Fruit fly (Drosophila melanogaster) whole organism, prepupa: ENCODE measurements around the gene CG12546.

Source experiments
- CG11294 ChIP-seq: fragments of 200-800 bp; sonication (Bioruptor generic); IDR thresholded peaks from 2 replicates; pipeline ENCODE4 v1.3.6; 2022; ENCODE audit warnings: missing biosample characterization, missing genetic modification characterization
- CG11762 ChIP-seq: fragments of 200-800 bp; sonication (Bioruptor generic); optimal IDR thresholded peaks from 3 replicates; lab custom pipeline; 2016; ENCODE audit warnings: missing biosample characterization, missing genetic modification characterization; ENCODE audit not compliant: insufficient read depth
- CG3032 ChIP-seq: fragments of 200-800 bp; optimal IDR thresholded peaks from 2 replicates; lab custom pipeline; 2019; ENCODE audit warnings: missing biosample characterization, mild to moderate bottlenecking, missing genetic modification characterization, moderate library complexity
- CG31627 ChIP-seq: fragments of 200-800 bp; sonication (Bioruptor generic); optimal IDR thresholded peaks from 3 replicates; lab custom pipeline; 2016; ENCODE audit warnings: missing biosample characterization, missing genetic modification characterization
- CG3919 ChIP-seq: fragments of 200-800 bp; sonication (Bioruptor generic); optimal IDR thresholded peaks from 3 replicates; lab custom pipeline; 2016; ENCODE audit warnings: missing biosample characterization, missing genetic modification characterization
- CG6792 ChIP-seq: fragments of 200-800 bp; sonication (Bioruptor generic); optimal IDR thresholded peaks from 3 replicates; lab custom pipeline; 2016; ENCODE audit warnings: missing biosample characterization, missing genetic modification characterization
- CG6808 ChIP-seq: fragments of 200-800 bp; sonication (Bioruptor generic); optimal IDR thresholded peaks from 3 replicates; lab custom pipeline; 2017; ENCODE audit warnings: missing biosample characterization, missing genetic modification characterization, mild to moderate bottlenecking, moderate library complexity, missing genetic modification reagents
- CG8119 ChIP-seq: fragments of 200-800 bp; sonication (Bioruptor generic); IDR thresholded peaks from 3 replicates; pipeline ENCODE4 v1.3.6; 2022; ENCODE audit warnings: missing biosample characterization, missing genetic modification characterization
- CG8319 ChIP-seq: fragments of 200-800 bp; sonication (Bioruptor generic); optimal IDR thresholded peaks from 3 replicates; lab custom pipeline; 2016; ENCODE audit warnings: missing biosample characterization, missing genetic modification characterization
- CG8632 ChIP-seq: fragments of 200-800 bp; sonication (Bioruptor generic); optimal IDR thresholded peaks from 3 replicates; lab custom pipeline; 2016; ENCODE audit warnings: missing biosample characterization, missing genetic modification characterization
- Eip75B ChIP-seq: fragments of 200-800 bp; sonication (Bioruptor generic); optimal IDR thresholded peaks from 3 replicates; lab custom pipeline; 2016; ENCODE audit warnings: missing biosample characterization, missing genetic modification characterization
- Ets21C ChIP-seq: fragments of 200-800 bp; sonication (Bioruptor generic); optimal IDR thresholded peaks from 3 replicates; lab custom pipeline; 2016; ENCODE audit warnings: missing biosample characterization, missing genetic modification characterization
- Ets96B ChIP-seq: fragments of 200-800 bp; optimal IDR thresholded peaks from 2 replicates; lab custom pipeline; 2019; ENCODE audit warnings: missing biosample characterization, mild to moderate bottlenecking, missing genetic modification characterization, moderate library complexity
- Gug ChIP-seq: fragments of 200-800 bp; sonication (Bioruptor generic); IDR thresholded peaks from 2 replicates; pipeline ENCODE4 v1.3.6; 2022; ENCODE audit warnings: missing biosample characterization, missing genetic modification characterization
- Smox ChIP-seq: fragments of 200-800 bp; sonication (Bioruptor generic); optimal IDR thresholded peaks from 3 replicates; lab custom pipeline; 2016; ENCODE audit warnings: missing biosample characterization, missing genetic modification characterization
- Sox102F ChIP-seq: fragments of 200-800 bp; sonication (Bioruptor generic); optimal IDR thresholded peaks from 2 replicates; lab custom pipeline; 2016; ENCODE audit warnings: missing biosample characterization, mild to moderate bottlenecking, missing genetic modification characterization
- Sox15 ChIP-seq: fragments of 200-800 bp; sonication (Bioruptor generic); optimal IDR thresholded peaks from 3 replicates; lab custom pipeline; 2016; ENCODE audit warnings: missing biosample characterization, missing genetic modification characterization
- achi ChIP-seq: fragments of 200-800 bp; sonication (Bioruptor generic); optimal IDR thresholded peaks from 3 replicates; lab custom pipeline; 2016; ENCODE audit warnings: missing biosample characterization, missing genetic modification characterization
- dsx ChIP-seq: fragments of 200-800 bp; optimal IDR thresholded peaks from 3 replicates; lab custom pipeline; 2019; ENCODE audit warnings: missing biosample characterization, mild to moderate bottlenecking, missing genetic modification characterization, moderate library complexity; ENCODE audit not compliant: poor library complexity, severe bottlenecking
- esn ChIP-seq: fragments of 200-800 bp; sonication (Bioruptor generic); optimal IDR thresholded peaks from 2 replicates; lab custom pipeline; 2016; ENCODE audit warnings: missing biosample characterization, mild to moderate bottlenecking, missing genetic modification characterization, moderate library complexity
- fd85E ChIP-seq: fragments of 200-800 bp; sonication (Bioruptor generic); optimal IDR thresholded peaks from 3 replicates; lab custom pipeline; 2016; ENCODE audit warnings: missing biosample characterization, missing genetic modification characterization
- fkh ChIP-seq: fragments of 200-800 bp; sonication (Bioruptor generic); optimal IDR thresholded peaks from 3 replicates; lab custom pipeline; 2017; ENCODE audit warnings: missing biosample characterization, mild to moderate bottlenecking, missing genetic modification characterization, moderate library complexity
- lz ChIP-seq: fragments of 200-800 bp; sonication (Bioruptor generic); optimal IDR thresholded peaks from 3 replicates; lab custom pipeline; 2016; ENCODE audit warnings: missing biosample characterization, missing genetic modification characterization
- salr ChIP-seq, 2 experiments: fragments of 200-800 bp; sonication (Bioruptor generic); optimal IDR thresholded peaks; 3 replicates each; lab custom pipeline; 2016 to 2018; ENCODE audit warnings: missing biosample characterization in 2 of 2, missing genetic modification characterization in 2 of 2, mild to moderate bottlenecking in 1 of 2
- spab ChIP-seq: fragments of 200-800 bp; sonication (Bioruptor generic); optimal IDR thresholded peaks from 2 replicates; lab custom pipeline; 2017; ENCODE audit warnings: missing biosample characterization, mild to moderate bottlenecking, missing genetic modification characterization, missing genetic modification reagents
- ss ChIP-seq, 2 experiments: fragments of 200-800 bp; sonication (Bioruptor generic); optimal IDR thresholded peaks; 2 replicates in 1 of 2; 3 replicates in 1 of 2; lab custom pipeline; 2017 to 2018; ENCODE audit warnings: mild to moderate bottlenecking in 2 of 2, missing biosample characterization in 2 of 2, missing genetic modification characterization in 2 of 2, moderate library complexity in 1 of 2
- topi ChIP-seq: fragments of 200-800 bp; sonication (Bioruptor generic); optimal IDR thresholded peaks from 3 replicates; lab custom pipeline; 2016; ENCODE audit warnings: missing biosample characterization, missing genetic modification characterization

Gene CG12546

DNA sequence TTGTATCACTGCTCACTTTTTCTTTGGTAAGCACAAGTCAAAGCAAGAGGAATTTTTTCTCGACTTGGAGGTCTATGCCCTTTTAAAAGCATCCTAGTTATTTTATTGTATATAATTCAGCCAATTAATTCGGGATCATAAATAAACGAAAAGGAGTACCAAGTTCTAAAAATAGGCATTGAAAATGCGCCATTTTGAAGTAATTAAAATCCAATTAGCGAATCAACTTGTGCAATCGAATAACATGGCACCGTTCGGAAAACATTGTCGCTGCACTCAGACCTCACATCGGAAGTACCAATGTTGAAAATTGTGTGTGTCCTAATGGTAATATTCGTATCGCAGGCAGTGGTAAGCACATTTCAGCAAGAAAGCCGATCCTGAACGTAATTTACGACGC is 46.7 kb downstream of the CG12546 start, which contains the start of gene CG33768:
Gene CG33768, plus strand, starts transcription at position 301 of the 400 bp plus-strand sequence.
- no peak for TF ChIP-seq Smox (GFP tag; lab: Kevin White, UChicago)
- TF ChIP-seq CG3919 = no peak
- TF ChIP-seq Gug = no peak
- TF ChIP-seq achi (GFP tag; lab: Kevin White, UChicago) = no peak
- no peak for TF ChIP-seq topi (GFP tag; lab: Kevin White, UChicago)
- no peak for TF ChIP-seq CG8319 (GFP tag; lab: Kevin White, UChicago)
- no peak for TF ChIP-seq CG6792 (GFP tag; lab: Kevin White, UChicago)
- no peak for TF ChIP-seq Ets96B (tag; lab: Kevin White, UChicago)
- no peak for TF ChIP-seq ss (GFP tag; optimal IDR thresholded peaks at IDR 0.05; lab: Kevin White, UChicago)
- no peak for TF ChIP-seq fd85E

DNA sequence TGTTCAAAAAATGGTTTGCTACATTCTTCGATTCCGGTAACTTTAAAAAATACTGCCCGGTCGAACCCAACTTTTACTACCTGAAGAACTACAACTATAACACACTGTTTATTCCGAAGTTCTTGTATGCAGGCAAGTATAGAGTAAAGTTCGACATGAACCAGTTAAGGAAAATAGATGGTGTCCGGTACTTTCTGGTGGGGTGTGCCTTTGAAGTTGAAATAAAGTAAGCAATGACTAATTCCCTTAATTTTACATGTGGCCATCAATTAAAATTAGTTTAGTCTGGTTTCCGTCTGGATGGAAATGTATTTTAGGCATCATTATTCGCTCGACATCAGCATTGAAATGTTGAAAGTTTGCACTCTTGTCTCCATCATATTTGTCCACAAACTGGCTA is 47.6 kb downstream of the CG12546 start, which contains the start of gene CG33767:
Gene CG33767, plus strand, starts transcription at position 301 of the 400 bp plus-strand sequence.
- TF ChIP-seq Ets21C = no peak
- TF ChIP-seq spab (GFP tag; lab: Kevin White, UChicago) = no peak
- no peak for TF ChIP-seq CG31627 (GFP tag; lab: Kevin White, UChicago)
- TF ChIP-seq dsx (GFP tag; lab: Kevin White, UChicago) = no peak
- TF ChIP-seq CG3032 = no peak
- no peak for TF ChIP-seq Eip75B (GFP tag; lab: Kevin White, UChicago)
- TF ChIP-seq CG11294 (GFP tag; lab: Robert Waterston, UW) = no peak
- no peak for TF ChIP-seq esn
- TF ChIP-seq CG8632 (GFP tag; lab: Kevin White, UChicago) = no peak
- TF ChIP-seq achi (GFP tag; lab: Kevin White, UChicago) = no peak
- no peak for TF ChIP-seq CG11762 (GFP tag; lab: Kevin White, UChicago)
- TF ChIP-seq CG3919 = no peak
- no peak for TF ChIP-seq salr (GFP tag; optimal IDR thresholded peaks at IDR 0.05; lab: Kevin White, UChicago)
- TF ChIP-seq fkh = no peak
- no peak for TF ChIP-seq Sox15 (GFP tag; lab: Kevin White, UChicago)
- no peak for TF ChIP-seq CG6808 (GFP tag; lab: Kevin White, UChicago)
- TF ChIP-seq CG8119 (GFP tag; lab: Robert Waterston, UW) = no peak
- no peak for TF ChIP-seq lz (GFP tag; lab: Kevin White, UChicago)
- TF ChIP-seq, all 60 proteins: peak for 0

DNA sequence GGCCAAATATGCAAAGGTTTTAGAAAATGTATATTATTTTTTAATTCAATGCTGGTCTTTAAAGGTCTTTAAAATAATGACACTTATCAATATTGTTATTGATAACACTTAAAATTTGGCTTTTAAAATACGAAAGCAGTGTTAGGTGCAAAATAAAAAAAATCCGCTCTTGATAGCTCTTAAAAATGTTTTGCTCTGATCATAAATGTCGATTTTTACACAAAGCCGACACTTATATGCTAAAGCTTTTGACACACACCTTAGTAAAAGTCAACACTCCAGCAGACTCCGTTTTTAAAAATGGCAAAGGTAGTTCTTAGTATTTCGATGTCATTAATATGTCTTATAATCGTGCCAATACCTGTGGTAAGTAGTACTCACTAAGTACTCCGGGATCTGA is 48.3 kb downstream of the CG12546 start, which contains the start of gene CG33766:
Gene CG33766, plus strand, starts transcription at position 301 of the 400 bp plus-strand sequence.
- TF ChIP-seq CG11294 (GFP tag; lab: Robert Waterston, UW) (no peak), Sox102F (no peak)
